Fruit fly (Drosophila melanogaster) whole organism, prepupa: ENCODE measurements around the gene lectin-30A.

ENCODE experiments used
- Blimp-1 ChIP-seq: fragments of 200-800 bp; sonication (Bioruptor generic); optimal IDR thresholded peaks from 3 replicates; lab custom pipeline; 2017; ENCODE audit warnings: missing biosample characterization, missing genetic modification characterization, mild to moderate bottlenecking, moderate library complexity, missing genetic modification reagents
- CG10631 ChIP-seq: fragments of 200-800 bp; sonication (Bioruptor generic); optimal IDR thresholded peaks from 2 replicates; lab custom pipeline; 2016; ENCODE audit warnings: missing biosample characterization, missing genetic modification characterization
- CG10669 ChIP-seq: fragments of 200-800 bp; sonication (Bioruptor generic); optimal IDR thresholded peaks from 3 replicates; lab custom pipeline; 2018; ENCODE audit warnings: missing biosample characterization, mild to moderate bottlenecking, missing genetic modification characterization, moderate library complexity
- CG11294 ChIP-seq: fragments of 200-800 bp; sonication (Bioruptor generic); IDR thresholded peaks from 2 replicates; pipeline ENCODE4 v1.3.6; 2022; ENCODE audit warnings: missing biosample characterization, missing genetic modification characterization
- CG11762 ChIP-seq: fragments of 200-800 bp; sonication (Bioruptor generic); optimal IDR thresholded peaks from 3 replicates; lab custom pipeline; 2016; ENCODE audit warnings: missing biosample characterization, missing genetic modification characterization; ENCODE audit not compliant: insufficient read depth
- CG15336 ChIP-seq: fragments of 200-800 bp; sonication (Bioruptor generic); IDR thresholded peaks from 2 replicates; pipeline ENCODE4 v1.3.6; 2022; ENCODE audit warnings: missing biosample characterization, missing genetic modification characterization
- CG1621 ChIP-seq: fragments of 200-800 bp; sonication (Bioruptor generic); optimal IDR thresholded peaks from 3 replicates; lab custom pipeline; 2018; ENCODE audit warnings: missing biosample characterization, mild to moderate bottlenecking, missing genetic modification characterization
- CG16779 ChIP-seq: fragments of 200-800 bp; sonication (Bioruptor generic); optimal IDR thresholded peaks from 3 replicates; lab custom pipeline; 2017; ENCODE audit warnings: missing biosample characterization, mild to moderate bottlenecking, missing genetic modification characterization
- CG3032 ChIP-seq: fragments of 200-800 bp; optimal IDR thresholded peaks from 2 replicates; lab custom pipeline; 2019; ENCODE audit warnings: missing biosample characterization, mild to moderate bottlenecking, missing genetic modification characterization, moderate library complexity
- CG32006 ChIP-seq: fragments of 200-800 bp; sonication (Bioruptor generic); optimal IDR thresholded peaks from 3 replicates; lab custom pipeline; 2017; ENCODE audit warnings: missing biosample characterization, mild to moderate bottlenecking, missing genetic modification characterization
- CG3919 ChIP-seq: fragments of 200-800 bp; sonication (Bioruptor generic); optimal IDR thresholded peaks from 3 replicates; lab custom pipeline; 2016; ENCODE audit warnings: missing biosample characterization, missing genetic modification characterization
- CG4318 ChIP-seq: fragments of 200-800 bp; sonication (Bioruptor generic); optimal IDR thresholded peaks from 3 replicates; lab custom pipeline; 2017; ENCODE audit warnings: missing biosample characterization, mild to moderate bottlenecking, missing genetic modification characterization
- CG6276 ChIP-seq: fragments of 200-800 bp; sonication (Bioruptor generic); optimal IDR thresholded peaks from 2 replicates; lab custom pipeline; 2017; ENCODE audit warnings: missing biosample characterization, mild to moderate bottlenecking, missing genetic modification characterization
- CG6854 ChIP-seq: fragments of 200-800 bp; sonication (Bioruptor generic); optimal IDR thresholded peaks from 2 replicates; lab custom pipeline; 2017; ENCODE audit warnings: missing biosample characterization, mild to moderate bottlenecking, missing genetic modification characterization
- CG8119 ChIP-seq: fragments of 200-800 bp; sonication (Bioruptor generic); IDR thresholded peaks from 3 replicates; pipeline ENCODE4 v1.3.6; 2022; ENCODE audit warnings: missing biosample characterization, missing genetic modification characterization
- CG8319 ChIP-seq: fragments of 200-800 bp; sonication (Bioruptor generic); optimal IDR thresholded peaks from 3 replicates; lab custom pipeline; 2016; ENCODE audit warnings: missing biosample characterization, missing genetic modification characterization
- CG8632 ChIP-seq: fragments of 200-800 bp; sonication (Bioruptor generic); optimal IDR thresholded peaks from 3 replicates; lab custom pipeline; 2016; ENCODE audit warnings: missing biosample characterization, missing genetic modification characterization
- Eip75B ChIP-seq: fragments of 200-800 bp; sonication (Bioruptor generic); optimal IDR thresholded peaks from 3 replicates; lab custom pipeline; 2016; ENCODE audit warnings: missing biosample characterization, missing genetic modification characterization
- Eip78C ChIP-seq: fragments of 200-800 bp; sonication (Bioruptor generic); peaks from one replicate; lab custom pipeline; 2016; ENCODE audit warnings: missing biosample characterization, missing genetic modification characterization
- Eip93F ChIP-seq: fragments of 200-800 bp; sonication (Bioruptor generic); optimal IDR thresholded peaks from 2 replicates; lab custom pipeline; 2016; ENCODE audit warnings: missing biosample characterization, mild to moderate bottlenecking, missing genetic modification characterization
- Ets96B ChIP-seq: fragments of 200-800 bp; optimal IDR thresholded peaks from 2 replicates; lab custom pipeline; 2019; ENCODE audit warnings: missing biosample characterization, mild to moderate bottlenecking, missing genetic modification characterization, moderate library complexity
- Gug ChIP-seq: fragments of 200-800 bp; sonication (Bioruptor generic); IDR thresholded peaks from 2 replicates; pipeline ENCODE4 v1.3.6; 2022; ENCODE audit warnings: missing biosample characterization, missing genetic modification characterization
- Hr39 ChIP-seq: fragments of 200-800 bp; sonication (Bioruptor generic); optimal IDR thresholded peaks from 2 replicates; lab custom pipeline; 2016; ENCODE audit warnings: missing biosample characterization, missing genetic modification characterization
- Hr4 ChIP-seq: fragments of 200-800 bp; sonication (Bioruptor generic); optimal IDR thresholded peaks from 3 replicates; lab custom pipeline; 2016; ENCODE audit warnings: missing biosample characterization, missing genetic modification characterization
- Lpt ChIP-seq: fragments of 200-800 bp; sonication (Bioruptor generic); optimal IDR thresholded peaks from 3 replicates; lab custom pipeline; 2016; ENCODE audit warnings: missing biosample characterization, missing genetic modification characterization
- Met ChIP-seq: fragments of 200-800 bp; sonication (Bioruptor generic); optimal IDR thresholded peaks from 3 replicates; lab custom pipeline; 2016; ENCODE audit warnings: missing biosample characterization, missing genetic modification characterization
- OdsH ChIP-seq: fragments of 200-800 bp; sonication (Bioruptor generic); optimal IDR thresholded peaks from 3 replicates; lab custom pipeline; 2016; ENCODE audit warnings: missing biosample characterization, missing genetic modification characterization
- Smox ChIP-seq: fragments of 200-800 bp; sonication (Bioruptor generic); optimal IDR thresholded peaks from 3 replicates; lab custom pipeline; 2016; ENCODE audit warnings: missing biosample characterization, missing genetic modification characterization
- Sox102F ChIP-seq: fragments of 200-800 bp; sonication (Bioruptor generic); optimal IDR thresholded peaks from 2 replicates; lab custom pipeline; 2016; ENCODE audit warnings: missing biosample characterization, mild to moderate bottlenecking, missing genetic modification characterization
- Sox14 ChIP-seq: fragments of 200-800 bp; sonication (Bioruptor generic); optimal IDR thresholded peaks from 3 replicates; lab custom pipeline; 2016; ENCODE audit warnings: missing biosample characterization, missing genetic modification characterization
- achi ChIP-seq: fragments of 200-800 bp; sonication (Bioruptor generic); optimal IDR thresholded peaks from 3 replicates; lab custom pipeline; 2016; ENCODE audit warnings: missing biosample characterization, missing genetic modification characterization
- acj6 ChIP-seq: fragments of 200-800 bp; sonication (Bioruptor generic); optimal IDR thresholded peaks from 3 replicates; lab custom pipeline; 2016; ENCODE audit warnings: missing biosample characterization, missing genetic modification characterization
- cyc ChIP-seq: fragments of 200-800 bp; sonication (Bioruptor generic); optimal IDR thresholded peaks from 3 replicates; lab custom pipeline; 2016; ENCODE audit warnings: missing biosample characterization, missing genetic modification characterization
- dac ChIP-seq: fragments of 200-800 bp; sonication (Bioruptor generic); optimal IDR thresholded peaks from 2 replicates; lab custom pipeline; 2017; ENCODE audit warnings: missing biosample characterization, mild to moderate bottlenecking, missing genetic modification characterization
- dsx ChIP-seq: fragments of 200-800 bp; optimal IDR thresholded peaks from 3 replicates; lab custom pipeline; 2019; ENCODE audit warnings: missing biosample characterization, mild to moderate bottlenecking, missing genetic modification characterization, moderate library complexity; ENCODE audit not compliant: poor library complexity, severe bottlenecking
- eg ChIP-seq: fragments of 200-800 bp; sonication (Bioruptor generic); IDR thresholded peaks from 3 replicates; pipeline ENCODE4 v1.3.6; 2022; ENCODE audit warnings: missing biosample characterization, missing genetic modification characterization
- esn ChIP-seq: fragments of 200-800 bp; sonication (Bioruptor generic); optimal IDR thresholded peaks from 2 replicates; lab custom pipeline; 2016; ENCODE audit warnings: missing biosample characterization, mild to moderate bottlenecking, missing genetic modification characterization, moderate library complexity
- fkh ChIP-seq: fragments of 200-800 bp; sonication (Bioruptor generic); optimal IDR thresholded peaks from 3 replicates; lab custom pipeline; 2017; ENCODE audit warnings: missing biosample characterization, mild to moderate bottlenecking, missing genetic modification characterization, moderate library complexity
- lz ChIP-seq: fragments of 200-800 bp; sonication (Bioruptor generic); optimal IDR thresholded peaks from 3 replicates; lab custom pipeline; 2016; ENCODE audit warnings: missing biosample characterization, missing genetic modification characterization
- net ChIP-seq: fragments of 200-800 bp; sonication (Bioruptor generic); optimal IDR thresholded peaks from 3 replicates; lab custom pipeline; 2016; ENCODE audit warnings: missing biosample characterization, missing genetic modification characterization
- pdm3 ChIP-seq: fragments of 200-800 bp; sonication (Bioruptor generic); optimal IDR thresholded peaks from 3 replicates; lab custom pipeline; 2016; ENCODE audit warnings: missing biosample characterization, missing genetic modification characterization
- salr ChIP-seq, 2 experiments: fragments of 200-800 bp; sonication (Bioruptor generic); optimal IDR thresholded peaks; 3 replicates each; lab custom pipeline; 2016 to 2018; ENCODE audit warnings: missing biosample characterization in 2 of 2, missing genetic modification characterization in 2 of 2, mild to moderate bottlenecking in 1 of 2
- ss ChIP-seq, 2 experiments: fragments of 200-800 bp; sonication (Bioruptor generic); optimal IDR thresholded peaks; 2 replicates in 1 of 2; 3 replicates in 1 of 2; lab custom pipeline; 2017 to 2018; ENCODE audit warnings: mild to moderate bottlenecking in 2 of 2, missing biosample characterization in 2 of 2, missing genetic modification characterization in 2 of 2, moderate library complexity in 1 of 2
- svp ChIP-seq: fragments of 200-800 bp; sonication (Bioruptor generic); peaks from one replicate; lab custom pipeline; 2016; ENCODE audit warnings: missing biosample characterization, missing genetic modification characterization
- topi ChIP-seq: fragments of 200-800 bp; sonication (Bioruptor generic); optimal IDR thresholded peaks from 3 replicates; lab custom pipeline; 2016; ENCODE audit warnings: missing biosample characterization, missing genetic modification characterization
- vri ChIP-seq: fragments of 200-800 bp; sonication (Bioruptor generic); optimal IDR thresholded peaks from 3 replicates; lab custom pipeline; 2016; ENCODE audit warnings: missing biosample characterization, mild to moderate bottlenecking, missing genetic modification characterization

Gene lectin-30A

DNA sequence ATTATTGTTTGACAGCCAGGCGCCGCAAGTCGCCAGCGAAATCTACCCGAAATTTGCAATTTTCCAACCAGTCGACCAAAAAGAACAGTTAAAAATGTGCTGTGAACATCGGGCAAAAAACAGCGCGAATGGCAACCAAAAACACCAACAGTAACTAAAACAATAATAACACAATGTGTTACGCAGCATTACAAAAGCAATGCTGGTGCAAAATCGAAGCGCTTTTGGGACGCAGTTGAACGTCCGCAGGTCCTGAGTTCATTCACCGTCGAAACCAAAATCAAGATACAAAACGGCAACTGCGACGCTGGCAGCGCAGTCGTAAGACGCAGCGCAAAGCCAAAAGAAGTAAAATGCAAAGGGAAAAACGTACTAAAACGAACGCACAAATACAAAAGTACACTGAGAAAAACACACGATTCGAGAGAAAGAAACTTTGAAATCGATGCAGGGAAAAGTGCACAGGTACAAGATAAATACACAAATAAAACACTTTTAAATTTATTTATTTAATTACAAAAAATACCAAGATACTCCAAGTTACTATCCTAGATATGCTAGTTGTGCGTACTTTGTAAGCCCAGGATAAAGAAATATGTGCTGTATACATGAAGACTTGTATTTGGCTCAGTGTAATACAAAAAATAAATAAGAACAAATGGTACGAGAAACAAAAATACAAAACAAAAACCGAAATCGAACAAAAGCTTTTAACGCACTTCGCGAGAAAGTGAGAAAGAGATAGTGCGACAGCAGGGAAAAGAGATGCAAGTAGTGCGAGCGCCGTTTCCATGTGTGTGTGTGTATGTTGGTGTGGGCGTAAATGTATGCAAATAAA lies 43.6 kb downstream of the lectin-30A start (continued):
- peak; percentile 94 for TF ChIP-seq Sox102F (GFP tag; lab: Kevin White, UChicago)
- TF ChIP-seq Sox14 (GFP tag; lab: Kevin White, UChicago): peak; percentile 82
- TF ChIP-seq CG4318 (GFP tag; lab: Kevin White, UChicago): peak; percentile 56
- peak; percentile 75 for TF ChIP-seq CG11294 (GFP tag; lab: Robert Waterston, UW)
- TF ChIP-seq eg (GFP tag; lab: Robert Waterston, UW): peak; percentile 68; the same call in 2 of the 3 replicates
- TF ChIP-seq Hr39 (GFP tag; lab: Kevin White, UChicago): peak; percentile 94
- TF ChIP-seq OdsH: peak; percentile 92
- TF ChIP-seq vri (GFP tag; lab: Kevin White, UChicago): peak; percentile 89
- peak; percentile 96 for TF ChIP-seq Smox
- TF ChIP-seq Eip93F: peak; percentile 87
- TF ChIP-seq CG8319: peak; percentile 85
- peak; percentile 86 for TF ChIP-seq CG15336 (GFP tag; lab: Robert Waterston, UW)
- peak; percentile 89 to 94 for TF ChIP-seq ss (GFP tag; optimal IDR thresholded peaks at IDR 0.05; lab: Kevin White, UChicago)
- peak; percentile 75 for TF ChIP-seq CG1621
- peak; percentile 91 for TF ChIP-seq CG10631 (GFP tag; lab: Kevin White, UChicago)

DNA sequence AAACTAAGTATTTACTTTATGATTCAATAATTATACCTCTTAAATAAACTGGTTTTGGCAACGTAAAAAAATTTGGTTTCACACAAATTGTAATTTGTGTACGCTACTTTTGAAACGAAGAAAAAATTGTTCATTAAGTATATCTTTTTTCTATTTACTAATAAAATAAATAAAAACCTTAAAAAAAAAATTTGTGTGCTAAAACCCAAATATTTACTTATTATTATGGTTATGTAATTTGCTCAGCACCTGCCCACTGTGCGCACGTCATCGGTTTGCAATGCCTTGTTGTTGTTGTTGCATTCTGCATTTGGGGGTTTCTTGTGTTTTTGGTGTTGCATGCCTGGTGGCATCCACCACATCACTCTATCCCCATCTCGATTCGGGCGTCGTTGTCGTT lies 47.5 kb downstream of the lectin-30A start:
- no peak for TF ChIP-seq CG6854 (GFP tag; lab: Kevin White, UChicago)
- peak; percentile 82 for TF ChIP-seq dac (GFP tag; lab: Kevin White, UChicago)
- TF ChIP-seq lz (GFP tag; lab: Kevin White, UChicago): peak; percentile 31
- peak; percentile 84 for TF ChIP-seq CG11294 (GFP tag; lab: Robert Waterston, UW)
- TF ChIP-seq OdsH: peak; percentile 87
- peak; percentile 60 for TF ChIP-seq esn (GFP tag; lab: Kevin White, UChicago)
- TF ChIP-seq CG10669: peak; percentile 16
- peak; percentile 68 for TF ChIP-seq CG11762 (GFP tag; lab: Kevin White, UChicago)
- no peak for TF ChIP-seq CG1621
- peak; percentile 32 for TF ChIP-seq Ets96B
- peak; percentile 68 for TF ChIP-seq pdm3 (GFP tag; lab: Kevin White, UChicago)
- TF ChIP-seq Sox14 (GFP tag; lab: Kevin White, UChicago): peak; percentile 66
- peak in 1 of 2 experiments; percentile 89 for TF ChIP-seq salr (GFP tag; optimal IDR thresholded peaks at IDR 0.05; lab: Kevin White, UChicago)
- peak; percentile 39 for TF ChIP-seq Met
- peak; percentile 97 for TF ChIP-seq CG32006 (GFP tag; lab: Kevin White, UChicago)
- TF ChIP-seq Eip78C: peak; percentile 95
- TF ChIP-seq CG3919 (GFP tag; lab: Kevin White, UChicago): peak; percentile 85
- TF ChIP-seq CG8119 (GFP tag; lab: Robert Waterston, UW): peak; percentile 96
- TF ChIP-seq Hr39 (GFP tag; lab: Kevin White, UChicago): peak; percentile 26
- peak; percentile 67 for TF ChIP-seq CG8632 (GFP tag; lab: Kevin White, UChicago)
- peak; percentile 75 for TF ChIP-seq acj6 (GFP tag; lab: Kevin White, UChicago)
- TF ChIP-seq topi (GFP tag; lab: Kevin White, UChicago): peak; percentile 41
- TF ChIP-seq Eip93F: no peak
- TF ChIP-seq CG6276 (GFP tag; lab: Kevin White, UChicago): peak; percentile 93
- no peak for TF ChIP-seq fkh
- TF ChIP-seq svp: peak; percentile 59
- TF ChIP-seq CG15336 (GFP tag; lab: Robert Waterston, UW): peak; percentile 95
- TF ChIP-seq Lpt (GFP tag; lab: Kevin White, UChicago): peak; percentile 72
- TF ChIP-seq CG3032 (tag; lab: Kevin White, UChicago): peak; percentile 15
- peak; percentile 86 for TF ChIP-seq Hr4
- TF ChIP-seq Eip75B (GFP tag; lab: Kevin White, UChicago): peak; percentile 24
- no peak for TF ChIP-seq Blimp-1 (GFP tag; lab: Kevin White, UChicago)
- TF ChIP-seq achi (GFP tag; lab: Kevin White, UChicago): peak; percentile 81
- TF ChIP-seq net: peak; percentile 78
- TF ChIP-seq Gug (GFP tag; lab: Robert Waterston, UW): peak; percentile 87
- TF ChIP-seq cyc (GFP tag; lab: Kevin White, UChicago): peak; percentile 33
- peak; percentile 56 for TF ChIP-seq CG16779 (tag; lab: Kevin White, UChicago)
- TF ChIP-seq CG10631 (GFP tag; lab: Kevin White, UChicago): peak; percentile 77
- peak; percentile 14 for TF ChIP-seq vri (GFP tag; lab: Kevin White, UChicago)
- TF ChIP-seq eg (GFP tag; lab: Robert Waterston, UW): peak; percentile 89
- TF ChIP-seq dsx (GFP tag; lab: Kevin White, UChicago): no peak
- TF ChIP-seq ss (GFP tag; optimal IDR thresholded peaks at IDR 0.05; lab: Kevin White, UChicago): peak in 1 of 2 experiments; percentile 18
